Fruit fly (Drosophila melanogaster) Kc167 (cell line): ENCODE measurements around the gene mgl.

ENCODE experiments used
- Myc ChIP-seq: fragments of >200 bp; optimal IDR thresholded peaks from 2 replicates; lab custom pipeline; 2017; ENCODE audit warnings: missing external identifiers
- Sin3A ChIP-seq: fragments of >200 bp; optimal IDR thresholded peaks from 2 replicates; lab custom pipeline; 2018; ENCODE audit warnings: missing external identifiers
- h ChIP-seq: fragments of >200 bp; optimal IDR thresholded peaks from 3 replicates; lab custom pipeline; 2018; ENCODE audit warnings: missing external identifiers
- insv ChIP-seq: fragments of >200 bp; optimal IDR thresholded peaks from 3 replicates; lab custom pipeline; 2018; ENCODE audit warnings: missing external identifiers
- psq ChIP-seq: fragments of >200 bp; optimal IDR thresholded peaks from 2 replicates; lab custom pipeline; 2017; ENCODE audit warnings: missing external identifiers
- ttk ChIP-seq: sonication (Bioruptor generic); optimal IDR thresholded peaks from 2 replicates; lab custom pipeline; 2017; ENCODE audit warnings: missing external identifiers

Gene mgl

dm6 chrX:9494103-9494502, 5.8 kb downstream of the mgl start:
- TF ChIP-seq insv, result no peak
- no peak for TF ChIP-seq Myc (lab: Kevin White, UChicago)
- TF ChIP-seq ttk (lab: Kevin White, UChicago), result no peak
- no peak for TF ChIP-seq Sin3A (lab: Kevin White, UChicago)
- TF ChIP-seq h (lab: Kevin White, UChicago), result no peak
- TF ChIP-seq psq (lab: Kevin White, UChicago), result no peak

DNA sequence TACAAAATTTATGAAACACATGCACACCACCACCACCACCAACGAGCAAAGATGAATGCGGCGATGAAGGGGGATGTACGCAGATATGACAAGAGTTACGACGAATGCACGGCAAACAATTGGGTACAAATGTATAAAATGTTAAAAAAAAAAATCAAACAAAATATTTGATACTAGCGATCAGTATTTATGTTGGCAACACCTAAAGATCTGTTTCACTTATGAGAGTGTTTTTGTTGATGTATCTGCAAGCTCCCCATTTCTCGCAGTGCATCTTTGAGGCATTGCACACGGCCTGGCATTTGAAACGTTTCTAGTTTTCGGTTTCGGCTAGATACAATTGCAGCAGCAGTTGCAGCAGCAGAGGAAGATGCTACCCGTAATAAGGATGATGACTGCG, 13.1 kb downstream of the mgl start:
- TF ChIP-seq psq (lab: Kevin White, UChicago), result no peak
- no peak for TF ChIP-seq Sin3A (lab: Kevin White, UChicago)
- TF ChIP-seq h (lab: Kevin White, UChicago), result no peak
- no peak for TF ChIP-seq insv
- no peak for TF ChIP-seq Myc (lab: Kevin White, UChicago)
- no peak for TF ChIP-seq ttk (lab: Kevin White, UChicago)

DNA sequence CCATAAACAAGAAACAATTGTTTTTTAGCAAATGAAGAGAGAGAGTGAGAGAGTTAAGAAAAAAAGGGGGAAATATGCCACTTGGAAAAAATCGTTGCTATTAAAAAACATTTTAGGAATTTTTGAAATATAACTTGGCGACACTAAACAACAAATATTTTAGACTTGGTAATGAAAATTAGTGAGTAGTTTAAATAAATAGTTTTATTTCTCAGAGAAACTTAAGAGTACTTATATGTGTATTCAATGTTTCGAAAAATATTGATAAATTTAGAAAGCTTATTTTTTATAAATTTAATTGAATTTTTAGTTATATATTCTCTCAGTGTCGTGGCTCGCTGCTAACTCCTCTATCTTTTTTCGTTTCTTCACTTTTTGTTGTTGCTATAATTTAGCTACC, 14.0 kb downstream of the mgl start:
- TF ChIP-seq ttk (lab: Kevin White, UChicago), result no peak
- no peak for TF ChIP-seq Myc (lab: Kevin White, UChicago)
- no peak for TF ChIP-seq Sin3A (lab: Kevin White, UChicago)
- no peak for TF ChIP-seq psq (lab: Kevin White, UChicago)
- no peak for TF ChIP-seq h (lab: Kevin White, UChicago)
- TF ChIP-seq insv, result no peak

- no peak for TF ChIP-seq Myc (lab: Kevin White, UChicago)
- TF ChIP-seq h (lab: Kevin White, UChicago), result no peak
- TF ChIP-seq psq (lab: Kevin White, UChicago), result no peak
- no peak for TF ChIP-seq insv
- TF ChIP-seq Sin3A (lab: Kevin White, UChicago), result no peak
- no peak for TF ChIP-seq ttk (lab: Kevin White, UChicago)
These were observed 14.8 kb downstream of the mgl start for dm6 chrX:9485175-9485574.

DNA sequence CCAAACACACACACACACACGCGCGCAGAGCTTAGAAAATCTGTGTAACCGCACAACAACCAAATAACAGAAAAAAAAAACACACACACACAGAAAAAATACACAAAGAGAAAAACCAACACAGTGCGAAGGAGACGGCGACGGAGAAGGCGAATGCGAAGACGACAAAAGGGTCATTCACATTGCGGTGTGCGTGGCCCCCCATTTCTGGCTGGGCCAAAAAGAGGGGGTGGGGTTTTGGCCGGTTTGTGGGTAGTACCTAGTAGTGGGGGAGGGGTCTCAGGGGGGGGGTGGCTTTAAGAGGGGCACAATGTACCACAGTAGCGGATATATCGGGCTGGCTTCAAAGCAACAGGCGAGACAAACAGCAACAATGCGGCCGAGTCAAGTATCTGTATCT, 16.3 kb downstream of the mgl start:
- no peak for TF ChIP-seq Sin3A (lab: Kevin White, UChicago)

- TF ChIP-seq psq (lab: Kevin White, UChicago), result no peak
- TF ChIP-seq ttk (lab: Kevin White, UChicago), result no peak
- no peak for TF ChIP-seq insv
- TF ChIP-seq h (lab: Kevin White, UChicago), result no peak
- no peak for TF ChIP-seq Myc (lab: Kevin White, UChicago)
- TF ChIP-seq Sin3A (lab: Kevin White, UChicago), result no peak
These were observed 21.2 kb downstream of the mgl start for dm6 chrX:9478756-9479155.

DNA sequence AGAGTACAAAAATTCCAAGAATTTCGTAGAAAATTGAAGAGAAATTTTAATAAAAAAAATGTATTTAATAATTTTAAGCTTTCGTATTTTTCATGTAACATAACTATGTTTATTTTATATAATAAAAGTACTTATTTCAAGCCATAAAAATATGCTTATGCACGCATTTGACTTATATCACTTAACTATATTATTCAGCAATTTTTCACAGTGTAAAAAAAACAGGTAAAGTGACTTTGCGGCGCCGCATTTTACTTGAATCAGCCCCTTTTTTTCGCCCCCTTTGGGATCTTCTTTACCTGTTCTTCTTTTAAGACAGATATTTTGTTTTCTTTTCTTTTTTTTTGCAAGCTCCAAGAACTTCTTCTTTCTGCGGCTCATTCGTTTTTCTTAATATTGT, 23.0 kb downstream of the mgl start:
- TF ChIP-seq ttk (lab: Kevin White, UChicago) (no peak), Sin3A (lab: Kevin White, UChicago) (no peak), h (lab: Kevin White, UChicago) (no peak), insv (no peak), psq (lab: Kevin White, UChicago) (no peak), Myc (lab: Kevin White, UChicago) (no peak)

dm6 chrX:9474115-9474514, 25.8 kb downstream of the mgl start:
- TF ChIP-seq insv, result no peak
- no peak for TF ChIP-seq Myc (lab: Kevin White, UChicago)
- no peak for TF ChIP-seq Sin3A (lab: Kevin White, UChicago)
- TF ChIP-seq psq (lab: Kevin White, UChicago), result no peak
- TF ChIP-seq ttk (lab: Kevin White, UChicago), result no peak
- no peak for TF ChIP-seq h (lab: Kevin White, UChicago)

- TF ChIP-seq Sin3A (lab: Kevin White, UChicago) (no peak), psq (lab: Kevin White, UChicago) (no peak), ttk (lab: Kevin White, UChicago) (no peak), h (lab: Kevin White, UChicago) (no peak), Myc (lab: Kevin White, UChicago) (no peak), insv (no peak)
These were observed 31.6 kb downstream of the mgl start for dm6 chrX:9468285-9468684.

DNA sequence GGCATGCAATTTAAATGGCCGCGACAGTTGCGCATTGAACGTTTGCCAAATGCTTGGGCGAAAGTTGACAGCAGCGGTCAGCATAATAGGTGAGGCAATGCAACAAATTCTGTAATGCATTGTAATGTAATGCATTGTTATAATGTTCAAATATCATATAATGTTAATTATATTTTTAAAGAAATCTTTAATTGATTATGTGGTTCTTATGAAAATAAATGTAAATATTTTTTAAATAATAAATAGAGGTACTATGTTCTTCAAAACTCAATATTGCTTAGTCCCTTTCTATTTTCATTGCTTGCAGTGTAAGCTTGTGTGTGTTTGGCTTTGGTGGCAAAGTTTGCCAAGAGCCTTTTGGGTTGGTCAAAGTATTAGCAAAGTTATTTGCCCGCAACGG, 32.3 kb downstream of the mgl start:
- TF ChIP-seq insv, result no peak
- no peak for TF ChIP-seq Sin3A (lab: Kevin White, UChicago)
- TF ChIP-seq psq (lab: Kevin White, UChicago), result no peak
- TF ChIP-seq Myc (lab: Kevin White, UChicago), result no peak
- no peak for TF ChIP-seq ttk (lab: Kevin White, UChicago)
- TF ChIP-seq h (lab: Kevin White, UChicago), result no peak

DNA sequence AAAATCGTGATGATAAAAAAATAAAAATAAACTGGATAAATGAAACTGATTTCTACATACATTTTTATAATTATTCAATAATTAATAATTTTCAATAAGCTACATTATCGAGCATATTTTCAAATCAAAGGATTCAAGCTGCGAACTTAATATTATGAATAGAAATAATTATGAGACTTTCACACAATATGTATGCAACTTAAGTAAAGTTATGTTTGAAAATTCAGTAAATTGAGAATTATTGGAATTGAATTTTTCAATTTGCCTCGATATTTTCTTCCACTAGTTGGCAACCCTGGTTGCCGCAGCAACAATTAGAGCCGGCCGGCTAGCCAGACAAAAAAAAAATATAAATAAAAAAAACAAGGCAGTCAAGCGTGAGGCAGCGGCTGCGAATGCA, 32.9 kb downstream of the mgl start:
- no peak for TF ChIP-seq ttk (lab: Kevin White, UChicago)
- TF ChIP-seq psq (lab: Kevin White, UChicago), result no peak
- no peak for TF ChIP-seq Sin3A (lab: Kevin White, UChicago)
- no peak for TF ChIP-seq h (lab: Kevin White, UChicago)
- no peak for TF ChIP-seq Myc (lab: Kevin White, UChicago)
- no peak for TF ChIP-seq insv

DNA sequence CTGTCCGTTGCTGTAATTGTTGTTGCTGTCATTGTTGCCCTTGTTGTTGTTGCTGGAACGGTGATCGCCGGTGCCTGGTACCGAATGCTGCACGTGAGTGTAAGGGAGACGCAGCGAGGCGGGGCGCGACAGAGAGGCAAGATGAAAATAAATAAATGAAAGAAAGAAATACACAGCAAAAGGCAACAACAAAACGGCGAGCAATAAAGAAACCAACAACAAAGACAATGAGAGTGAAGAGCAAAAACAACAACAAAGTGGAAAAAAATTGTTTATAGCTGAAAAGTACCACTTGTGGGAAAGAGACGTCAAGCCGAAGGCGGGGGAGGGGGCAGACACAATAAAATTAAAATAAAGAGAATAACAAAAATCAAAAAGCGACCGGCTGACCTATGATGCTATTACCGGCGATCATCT, 33.3 kb downstream of the mgl start:
- TF ChIP-seq Myc (lab: Kevin White, UChicago), result no peak
- no peak for TF ChIP-seq ttk (lab: Kevin White, UChicago)

- TF ChIP-seq ttk (lab: Kevin White, UChicago) (no peak), insv (no peak), Sin3A (lab: Kevin White, UChicago) (no peak), h (lab: Kevin White, UChicago) (no peak), Myc (lab: Kevin White, UChicago) (no peak), psq (lab: Kevin White, UChicago) (no peak)
These were observed 33.8 kb downstream of the mgl start for dm6 chrX:9466150-9466549.
